Worm (Caenorhabditis elegans) whole organism, L4 larva: ENCODE measurements around the gene grd-8.
A peak's percentile ranks its signal among the peaks of the same experiment; 100 is the strongest.

Experiments
- F26F4.8 ChIP-seq: fragments of 200-800 bp; sonication (Bioruptor generic); conservative IDR thresholded peaks from 2 replicates; pipeline ENCODE4 v1.3.6; 2022; ENCODE audit warnings: missing genetic modification characterization, missing compliant biosample characterization
- Y75B8A.6 ChIP-seq: fragments of 200-800 bp; sonication (Bioruptor generic); IDR thresholded peaks from 2 replicates; pipeline ENCODE4 v1.3.6; 2022; ENCODE audit warnings: missing genetic modification reagents, missing genetic modification characterization, missing compliant biosample characterization
- ZK337.2 ChIP-seq: fragments of 200-800 bp; sonication (Bioruptor generic); IDR thresholded peaks from 2 replicates; pipeline ENCODE4 v1.3.6; 2022; ENCODE audit warnings: missing genetic modification reagents, missing genetic modification characterization, missing compliant biosample characterization
- aha-1 ChIP-seq: fragments of 150-350 bp; peaks from one replicate; lab custom pipeline; 2014; ENCODE audit warnings: missing biosample characterization, missing genetic modification characterization
- ceh-28 ChIP-seq: fragments of 150-350 bp; optimal IDR thresholded peaks from 2 replicates; lab custom pipeline; 2014; ENCODE audit warnings: missing biosample characterization, missing genetic modification reagents, missing genetic modification characterization
- ces-1 ChIP-seq: fragments of 150-350 bp; sonication (generic microtip); optimal IDR thresholded peaks from 4 replicates; lab custom pipeline; 2014; ENCODE audit warnings: missing biosample characterization, missing genetic modification reagents, missing genetic modification characterization
- cey-2 ChIP-seq: sonication (generic microtip); optimal IDR thresholded peaks from 3 replicates; lab custom pipeline; 2017; ENCODE audit warnings: missing genetic modification characterization, mild to moderate bottlenecking, missing compliant biosample characterization, antibody characterized with exemption, borderline replicate concordance; ENCODE audit not compliant: insufficient read depth
- ctbp-1 ChIP-seq: fragments of 200-800 bp; sonication (Bioruptor generic); IDR thresholded peaks from 2 replicates; pipeline ENCODE4 v1.3.6; 2022; ENCODE audit warnings: missing genetic modification reagents, missing genetic modification characterization, missing compliant biosample characterization
- daf-12 ChIP-seq: fragments of 150-350 bp; optimal IDR thresholded peaks from 2 replicates; lab custom pipeline; 2014; ENCODE audit warnings: missing biosample characterization, missing genetic modification reagents, missing genetic modification characterization
- daf-16 ChIP-seq, 3 experiments: sonication (generic microtip); optimal IDR thresholded peaks; 2 replicates each; lab custom pipeline; 2016 to 2017; ENCODE audit warnings: missing genetic modification characterization in 3 of 3, missing genetic modification reagents in 3 of 3, mild to moderate bottlenecking in 2 of 3, missing compliant biosample characterization in 2 of 3, missing biosample characterization in 1 of 3, moderate library complexity in 1 of 3
- dmd-6 ChIP-seq: fragments of 200-800 bp; sonication (Bioruptor generic); IDR thresholded peaks from 2 replicates; pipeline ENCODE4 v1.3.6; 2022; ENCODE audit warnings: missing genetic modification reagents, missing genetic modification characterization, missing compliant biosample characterization
- duxl-1 ChIP-seq: sonication (generic microtip); optimal IDR thresholded peaks from 2 replicates; lab custom pipeline; 2016; ENCODE audit warnings: mild to moderate bottlenecking, missing genetic modification characterization, moderate library complexity, missing compliant biosample characterization; ENCODE audit not compliant: poor library complexity
- egl-43 ChIP-seq: fragments of 200-800 bp; sonication (Bioruptor generic); IDR thresholded peaks from 2 replicates; pipeline ENCODE4 v1.3.6; 2022; ENCODE audit warnings: missing genetic modification reagents, missing genetic modification characterization, missing compliant biosample characterization
- fkh-10 ChIP-seq: fragments of 150-350 bp; optimal IDR thresholded peaks from 2 replicates; lab custom pipeline; 2014; ENCODE audit warnings: missing biosample characterization, missing genetic modification reagents, missing genetic modification characterization
- hif-1 ChIP-seq, 2 experiments: sonication (generic microtip); optimal IDR thresholded peaks; 2 replicates each; lab custom pipeline; 2016 to 2017; ENCODE audit warnings: missing compliant biosample characterization in 2 of 2, missing genetic modification characterization in 2 of 2, missing genetic modification reagents in 2 of 2, missing genotype in 2 of 2, mild to moderate bottlenecking in 1 of 2
- hlh-11 ChIP-seq: fragments of 200-800 bp; sonication (Bioruptor generic); optimal IDR thresholded peaks from 2 replicates; lab custom pipeline; 2018; ENCODE audit warnings: mild to moderate bottlenecking, missing genetic modification characterization, missing compliant biosample characterization
- lin-13 ChIP-seq: fragments of 150-350 bp; optimal IDR thresholded peaks from 2 replicates; lab custom pipeline; 2014; ENCODE audit warnings: missing biosample characterization, missing genetic modification reagents, missing genetic modification characterization
- lin-15B ChIP-seq: fragments of 150-350 bp; sonication (generic microtip); optimal IDR thresholded peaks from 3 replicates; lab custom pipeline; 2014; ENCODE audit warnings: missing biosample characterization, missing genetic modification characterization
- lin-38 ChIP-seq: fragments of 200-800 bp; sonication (Bioruptor generic); IDR thresholded peaks from 2 replicates; pipeline ENCODE4 v1.3.6; 2022; ENCODE audit warnings: missing genetic modification reagents, missing genetic modification characterization, missing compliant biosample characterization
- lin-39 ChIP-seq: fragments of 150-350 bp; optimal IDR thresholded peaks from 2 replicates; lab custom pipeline; 2014; ENCODE audit warnings: missing biosample characterization, missing genetic modification reagents, missing genetic modification characterization
- lir-3 ChIP-seq: sonication (generic microtip); optimal IDR thresholded peaks from 2 replicates; lab custom pipeline; 2016; ENCODE audit warnings: mild to moderate bottlenecking, missing genetic modification characterization, missing compliant biosample characterization
- madf-5 ChIP-seq, 2 experiments: fragments of 200-800 bp; sonication (Bioruptor generic); IDR thresholded peaks; 2 replicates each; pipeline ENCODE4 v1.3.6; 2022; ENCODE audit warnings: missing compliant biosample characterization in 2 of 2, missing genetic modification characterization in 2 of 2
- mxl-2 ChIP-seq: fragments of 200-800 bp; sonication (Bioruptor generic); conservative IDR thresholded peaks from 2 replicates; pipeline ENCODE4 v1.3.6; 2022; ENCODE audit warnings: missing genetic modification reagents, missing genetic modification characterization, missing compliant biosample characterization
- mxl-3 ChIP-seq: fragments of 200-800 bp; sonication (Bioruptor generic); optimal IDR thresholded peaks from 2 replicates; lab custom pipeline; 2018; ENCODE audit warnings: mild to moderate bottlenecking, missing genetic modification characterization, missing compliant biosample characterization
- nhr-11 ChIP-seq: fragments of 150-350 bp; optimal IDR thresholded peaks from 2 replicates; lab custom pipeline; 2014; ENCODE audit warnings: missing biosample characterization, missing genetic modification characterization
- nhr-42 ChIP-seq: fragments of 200-800 bp; sonication (Bioruptor generic); IDR thresholded peaks from 2 replicates; pipeline ENCODE4 v1.3.6; 2022; ENCODE audit warnings: missing genetic modification characterization, missing compliant biosample characterization
- tag-97 ChIP-seq: fragments of 200-800 bp; sonication (Bioruptor generic); IDR thresholded peaks from 2 replicates; pipeline ENCODE4 v1.3.6; 2022; ENCODE audit warnings: missing genetic modification characterization, missing compliant biosample characterization
- unc-62 ChIP-seq, 3 experiments: fragments of 150-350 bp in 1 of 3; sonication (generic microtip); optimal IDR thresholded peaks in 2 of 3; peaks in 1 of 3; 1 replicate in 1 of 3; 2 replicates in 2 of 3; lab custom pipeline; 2014 to 2017; ENCODE audit warnings: missing biosample characterization in 3 of 3, missing genetic modification characterization in 3 of 3, missing genetic modification reagents in 3 of 3, missing genotype in 1 of 3
- zip-11 ChIP-seq: fragments of 200-800 bp; sonication (Bioruptor generic); IDR thresholded peaks from 2 replicates; pipeline ENCODE4 v1.3.6; 2022; ENCODE audit warnings: missing genetic modification characterization, missing compliant biosample characterization
- zip-2 ChIP-seq: fragments of 150-350 bp; optimal IDR thresholded peaks from 2 replicates; lab custom pipeline; 2014; ENCODE audit warnings: missing biosample characterization, missing genetic modification characterization

Gene grd-8

ce11 chrV:7857931-7858330, 15.6 kb downstream of the grd-8 start, which contains the start of gene C37C3.1 (continued):
- TF ChIP-seq aha-1 (tag; lab: Kevin White, UChicago): peak; percentile 94

- TF ChIP-seq zip-2 (no peak), ceh-28 (tag; lab: Kevin White, UChicago) (no peak), lin-39 (tag; lab: Kevin White, UChicago) (no peak), hlh-11 (tag; lab: Kevin White, UChicago) (no peak), nhr-42 (GFP tag; lab: Robert Waterston, UW) (no peak)
Measured at ce11 chrV:7861792-7862191, 19.5 kb downstream of the grd-8 start, which contains the start of gene C37C3.17. Gene C37C3.17 (minus strand): TSS chrV:7861892.

ce11 chrV:7863020-7863523, 20.7 kb downstream of the grd-8 start, which contains the start of gene C37C3.10:
Gene C37C3.10 (minus strand): TSS chrV:7863070.
- TF ChIP-seq dmd-6 (GFP tag; lab: Robert Waterston, UW) (peak; percentile 22; the same call in 1 of the 2 replicates), nhr-11 (tag; lab: Kevin White, UChicago) (no peak)

ce11 chrV:7864663-7865062, 22.3 kb downstream of the grd-8 start, which contains the start of gene C37C3.11:
Gene C37C3.11 (minus strand): TSS chrV:7864763.
- no peak for TF ChIP-seq lin-13 (GFP tag; lab: Kevin White, UChicago)
- TF ChIP-seq hif-1 (tag; optimal IDR thresholded peaks at IDR 0.05; lab: Kevin White, UChicago): no peak
- no peak for TF ChIP-seq tag-97
- no peak for TF ChIP-seq F26F4.8 (GFP tag; lab: Robert Waterston, UW)
- no peak for TF ChIP-seq duxl-1 (tag; lab: Kevin White, UChicago)
- no peak for TF ChIP-seq lir-3
- no peak for TF ChIP-seq daf-16 (GFP tag; optimal IDR thresholded peaks at IDR 0.05; lab: Kevin White, UChicago)
- no peak for TF ChIP-seq daf-16 (tag; optimal IDR thresholded peaks at IDR 0.05; lab: Kevin White, UChicago)
- no peak for TF ChIP-seq madf-5 (GFP tag; IDR thresholded peaks at IDR 0.05; lab: Robert Waterston, UW)
- TF ChIP-seq ces-1 (GFP tag; lab: Kevin White, UChicago): no peak
- TF ChIP-seq mxl-3: no peak

ce11 chrV:7870707-7871106, 28.4 kb downstream of the grd-8 start, which contains the start of gene nipi-4:
Gene nipi-4 (minus strand): TSS chrV:7870807.
- TF ChIP-seq Y75B8A.6 (GFP tag; lab: Robert Waterston, UW): no peak
- TF ChIP-seq ZK337.2 (GFP tag; lab: Robert Waterston, UW): no peak
- TF ChIP-seq daf-12 (tag; lab: Kevin White, UChicago): no peak
- TF ChIP-seq cey-2 (tag; lab: Kevin White, UChicago): no peak

- no peak for TF ChIP-seq zip-11 (GFP tag; lab: Robert Waterston, UW)
- peak; percentile 65 for TF ChIP-seq ces-1 (GFP tag; lab: Kevin White, UChicago)
- TF ChIP-seq lin-38 (GFP tag; lab: Robert Waterston, UW): no peak
- no peak for TF ChIP-seq unc-62 (GFP tag; optimal IDR thresholded peaks at IDR 0.05 in 1 of 2; lab: Kevin White, UChicago)
- no peak for TF ChIP-seq unc-62 (tag; optimal IDR thresholded peaks at IDR 0.05; lab: Kevin White, UChicago)
- TF ChIP-seq fkh-10 (GFP tag; lab: Kevin White, UChicago): peak; percentile 55
- TF ChIP-seq daf-12 (tag; lab: Kevin White, UChicago): no peak
- 0 out of 2 replicates have a peak, but pooled peaks have one; percentile 16 for TF ChIP-seq ctbp-1
- TF ChIP-seq lin-15B (tag; lab: Kevin White, UChicago): no peak
- no peak for TF ChIP-seq mxl-2 (GFP tag; lab: Robert Waterston, UW)
- TF ChIP-seq egl-43 (GFP tag; lab: Robert Waterston, UW): no peak
- no peak for TF ChIP-seq hif-1 (tag; optimal IDR thresholded peaks at IDR 0.05; lab: Kevin White, UChicago)
- TF ChIP-seq F26F4.8 (GFP tag; lab: Robert Waterston, UW): no peak
Measured at ce11 chrV:7872945-7873344, 30.6 kb downstream of the grd-8 start.
